ENCODE assay signal across 1 fruit fly cellular context in genomic region chr2L:14500383-14500782, dm6.
TF ChIP-seq lines count a peak whose summit lies in the region.

No protein-coding gene starts in this region.

TF ChIP-seq in whole organism, embryonic, 481 proteins besides CTCF, POLR2A, EP300 and RAD21 (continued from another document and continues in another):
- TF ChIP-seq Chrac-16 (GFP tag; optimal IDR thresholded peaks at IDR 0.05; lab: Kevin White, UChicago) (peak; percentile 38), kay (GFP tag; optimal IDR thresholded peaks at IDR 0.05; lab: Kevin White, UChicago) (no peak), Doc2 (GFP tag; IDR thresholded peaks at IDR 0.05; lab: Robert Waterston, UW) (no peak), CG12236 (GFP tag; optimal IDR thresholded peaks at IDR 0.05; lab: Kevin White, UChicago) (peak; percentile 59), HHEX (GFP tag; optimal IDR thresholded peaks at IDR 0.05; lab: Kevin White, UChicago) (peak; percentile 47), HLH4C (GFP tag; IDR thresholded peaks at IDR 0.05; lab: Robert Waterston, UW; ENCODE audit: partially characterized antibody) (no peak), CG13287 (GFP tag; IDR thresholded peaks at IDR 0.05; lab: Robert Waterston, UW; ENCODE audit: partially characterized antibody) (no peak), CG17361 (GFP tag; IDR thresholded peaks at IDR 0.05; lab: Robert Waterston, UW) (peak; percentile 69), CG3163 (GFP tag; optimal IDR thresholded peaks at IDR 0.05; lab: Kevin White, UChicago) (no peak), cas (GFP tag; IDR thresholded peaks at IDR 0.05; lab: Robert Waterston, UW) (no peak), CG6254 (GFP tag; optimal IDR thresholded peaks at IDR 0.05; lab: Kevin White, UChicago) (peak; percentile 14), CG15011 (GFP tag; optimal IDR thresholded peaks at IDR 0.05; lab: Kevin White, UChicago) (peak; percentile 51), CrebB (tag; optimal IDR thresholded peaks at IDR 0.05; lab: Kevin White, UChicago) (peak; percentile 29), Sin3A (optimal IDR thresholded peaks at IDR 0.05; lab: Kevin White, UChicago) (no peak), Xbp1 (GFP tag; optimal IDR thresholded peaks at IDR 0.05; lab: Kevin White, UChicago) (peak; percentile 44), CG2202 (tag; optimal IDR thresholded peaks at IDR 0.05; lab: Kevin White, UChicago) (peak; percentile 51), pfk (GFP tag; optimal IDR thresholded peaks at IDR 0.05; lab: Kevin White, UChicago) (no peak), CG18599 (GFP tag; optimal IDR thresholded peaks at IDR 0.05; lab: Kevin White, UChicago) (peak; percentile 70), Dbx (GFP tag; IDR thresholded peaks at IDR 0.05; lab: Robert Waterston, UW) (no peak), CG10979 (tag; optimal IDR thresholded peaks at IDR 0.05; lab: Kevin White, UChicago) (peak; percentile 81), fd3F (GFP tag; optimal IDR thresholded peaks at IDR 0.05; lab: Kevin White, UChicago) (peak; percentile 31), ERR (GFP tag; optimal IDR thresholded peaks at IDR 0.05; lab: Kevin White, UChicago) (no peak), CG15073 (GFP tag; optimal IDR thresholded peaks at IDR 0.05; lab: Kevin White, UChicago) (no peak), CG15601 (tag; optimal IDR thresholded peaks at IDR 0.05; lab: Kevin White, UChicago) (peak; percentile 69), pnt (GFP tag; optimal IDR thresholded peaks at IDR 0.05; lab: Kevin White, UChicago) (peak; percentile 55), CG14965 (GFP tag; optimal IDR thresholded peaks at IDR 0.05; lab: Kevin White, UChicago; ENCODE audit: borderline replicate concordance) (no peak), HLH54F (GFP tag; optimal IDR thresholded peaks at IDR 0.05; lab: Kevin White, UChicago) (peak; percentile 6), CG32532 (GFP tag; IDR thresholded peaks at IDR 0.05; lab: Robert Waterston, UW) (peak; percentile 85), CG10274 (GFP tag; optimal IDR thresholded peaks at IDR 0.05; lab: Kevin White, UChicago) (peak; percentile 33), CG4730 (GFP tag; IDR thresholded peaks at IDR 0.05; lab: Robert Waterston, UW) (peak; percentile 65), Hmr (GFP tag; optimal IDR thresholded peaks at IDR 0.05; lab: Kevin White, UChicago) (peak; percentile 29), CG10147 (GFP tag; optimal IDR thresholded peaks at IDR 0.05; lab: Kevin White, UChicago) (peak; percentile 7), CG18619 (GFP tag; optimal IDR thresholded peaks at IDR 0.05; lab: Kevin White, UChicago) (peak; percentile 31), CG10431 (GFP tag; optimal IDR thresholded peaks at IDR 0.05; lab: Kevin White, UChicago) (no peak), Nf-YB (GFP tag; optimal IDR thresholded peaks at IDR 0.05; lab: Kevin White, UChicago) (peak; percentile 48), grau (tag; optimal IDR thresholded peaks at IDR 0.05; lab: Kevin White, UChicago) (peak; percentile 75), ap (GFP tag; IDR thresholded peaks at IDR 0.05; lab: Robert Waterston, UW) (no peak), Bgb (GFP tag; IDR thresholded peaks at IDR 0.05; lab: Robert Waterston, UW; ENCODE audit: partially characterized antibody) (no peak), CG11085 (GFP tag; IDR thresholded peaks at IDR 0.05; lab: Robert Waterston, UW) (peak; percentile 60; the same call in 1 of the 2 replicates), repo (GFP tag; optimal IDR thresholded peaks at IDR 0.05; lab: Kevin White, UChicago) (no peak), CG15514 (GFP tag; optimal IDR thresholded peaks at IDR 0.05; lab: Kevin White, UChicago) (peak; percentile 31), exex (tag; optimal IDR thresholded peaks at IDR 0.05; lab: Kevin White, UChicago) (peak; percentile 16), CG9932 (GFP tag; IDR thresholded peaks at IDR 0.05; lab: Robert Waterston, UW) (peak; percentile 51), E2f1 (GFP tag; IDR thresholded peaks at IDR 0.05; lab: Robert Waterston, UW) (peak; percentile 64), Bdp1 (GFP tag; optimal IDR thresholded peaks at IDR 0.05; lab: Kevin White, UChicago) (peak; percentile 26), nau (GFP tag; optimal IDR thresholded peaks at IDR 0.05; lab: Kevin White, UChicago) (no peak), Ada2b (GFP tag; IDR thresholded peaks at IDR 0.05; lab: Robert Waterston, UW) (peak; percentile 71), wor (GFP tag; IDR thresholded peaks at IDR 0.05; lab: Robert Waterston, UW) (peak; percentile 34; the same call in 1 of the 2 replicates), CG6689 (GFP tag; IDR thresholded peaks at IDR 0.05; lab: Robert Waterston, UW) (peak; percentile 81; the same call in 1 of the 2 replicates), dimm (GFP tag; IDR thresholded peaks at IDR 0.05; lab: Robert Waterston, UW) (0 out of 2 replicates have a peak, but pooled peaks have one; percentile 26), NC2α (GFP tag; optimal IDR thresholded peaks at IDR 0.05; lab: Kevin White, UChicago) (no peak), ewg (GFP tag; optimal IDR thresholded peaks at IDR 0.05; lab: Kevin White, UChicago) (peak; percentile 50), yki (optimal IDR thresholded peaks at IDR 0.05; lab: Kevin White, UChicago) (no peak), YL-1 (GFP tag; optimal IDR thresholded peaks at IDR 0.05; lab: Kevin White, UChicago) (no peak), CG32767 (GFP tag; IDR thresholded peaks at IDR 0.05; lab: Robert Waterston, UW) (0 out of 2 replicates have a peak, but pooled peaks have one; percentile 33), tin (GFP tag; optimal IDR thresholded peaks at IDR 0.05; lab: Kevin White, UChicago) (peak; percentile 26), CG1832 (GFP tag; optimal IDR thresholded peaks at IDR 0.05; lab: Kevin White, UChicago) (no peak), Spps (tag; optimal IDR thresholded peaks at IDR 0.05; lab: Kevin White, UChicago) (peak; percentile 38), Lim3 (GFP tag; IDR thresholded peaks at IDR 0.05; lab: Robert Waterston, UW) (no peak), Gsc (GFP tag; IDR thresholded peaks at IDR 0.05; lab: Robert Waterston, UW) (no peak), gcm2 (GFP tag; optimal IDR thresholded peaks at IDR 0.05; lab: Kevin White, UChicago) (peak; percentile 56), sd (tag; optimal IDR thresholded peaks at IDR 0.05; lab: Kevin White, UChicago) (no peak), CG12155 (GFP tag; optimal IDR thresholded peaks at IDR 0.05; lab: Kevin White, UChicago) (peak; percentile 48), CG5180 (GFP tag; optimal IDR thresholded peaks at IDR 0.05; lab: Kevin White, UChicago) (peak; percentile 8), en (GFP tag; optimal IDR thresholded peaks at IDR 0.05; lab: Kevin White, UChicago) (no peak), CG17612 (GFP tag; IDR thresholded peaks at IDR 0.05; lab: Robert Waterston, UW) (peak; percentile 40; the same call in 1 of the 2 replicates), Dad (GFP tag; optimal IDR thresholded peaks at IDR 0.05; lab: Kevin White, UChicago) (no peak), CG1233 (GFP tag; optimal IDR thresholded peaks at IDR 0.05; lab: Kevin White, UChicago) (peak; percentile 65), Fer3 (tag; optimal IDR thresholded peaks at IDR 0.05; lab: Kevin White, UChicago) (peak; percentile 61), Scr (GFP tag; IDR thresholded peaks at IDR 0.05; lab: Robert Waterston, UW; ENCODE audit: partially characterized antibody) (no peak), mam (GFP tag; optimal IDR thresholded peaks at IDR 0.05; lab: Kevin White, UChicago) (peak; percentile 36), kni (GFP tag; optimal IDR thresholded peaks at IDR 0.05; lab: Kevin White, UChicago) (no peak), Myb (GFP tag; optimal IDR thresholded peaks at IDR 0.05; lab: Kevin White, UChicago) (peak; percentile 42), salm (tag; optimal IDR thresholded peaks at IDR 0.05; lab: Kevin White, UChicago) (peak; percentile 52), NK7.1 (GFP tag; optimal IDR thresholded peaks at IDR 0.05; lab: Kevin White, UChicago) (no peak), CG2120 (GFP tag; optimal IDR thresholded peaks at IDR 0.05; lab: Kevin White, UChicago) (peak; percentile 74), cwo (GFP tag; optimal IDR thresholded peaks at IDR 0.05; lab: Kevin White, UChicago) (peak; percentile 43), Usf (GFP tag; optimal IDR thresholded peaks at IDR 0.05; lab: Kevin White, UChicago) (peak; percentile 34), fd64A (GFP tag; optimal IDR thresholded peaks at IDR 0.05; lab: Kevin White, UChicago) (peak; percentile 24), Sry-δ (GFP tag; optimal IDR thresholded peaks at IDR 0.05; lab: Kevin White, UChicago) (no peak), fd102C (GFP tag; optimal IDR thresholded peaks at IDR 0.05; lab: Kevin White, UChicago) (no peak), chn (GFP tag; optimal IDR thresholded peaks at IDR 0.05; lab: Kevin White, UChicago) (peak; percentile 56), chinmo (GFP tag; IDR thresholded peaks at IDR 0.05; lab: Robert Waterston, UW; ENCODE audit: partially characterized antibody) (no peak), HLHmδ (GFP tag; optimal IDR thresholded peaks at IDR 0.05; lab: Kevin White, UChicago) (no peak), CG3407 (GFP tag; optimal IDR thresholded peaks at IDR 0.05; lab: Kevin White, UChicago) (peak; percentile 59), CG15269 (tag; optimal IDR thresholded peaks at IDR 0.05; lab: Kevin White, UChicago) (peak; percentile 60), CG2889 (GFP tag; IDR thresholded peaks at IDR 0.05; lab: Robert Waterston, UW) (no peak), CG11504 (tag; optimal IDR thresholded peaks at IDR 0.05; lab: Kevin White, UChicago) (peak; percentile 80), scrt (GFP tag; optimal IDR thresholded peaks at IDR 0.05; lab: Kevin White, UChicago) (peak; percentile 16), Atf3 (GFP tag; optimal IDR thresholded peaks at IDR 0.05; lab: Kevin White, UChicago) (peak; percentile 22), CG4404 (GFP tag; IDR thresholded peaks at IDR 0.05; lab: Robert Waterston, UW) (peak; percentile 69), Hsf (GFP tag; optimal IDR thresholded peaks at IDR 0.05; lab: Kevin White, UChicago) (peak; percentile 65), ttk (GFP tag; IDR thresholded peaks at IDR 0.05; lab: Robert Waterston, UW) (peak; percentile 71), CG2678 (tag; optimal IDR thresholded peaks at IDR 0.05; lab: Kevin White, UChicago) (peak; percentile 84), Atf6 (GFP tag; IDR thresholded peaks at IDR 0.05; lab: Robert Waterston, UW) (peak; percentile 31; the same call in 1 of the 2 replicates), Bteb2 (GFP tag; optimal IDR thresholded peaks at IDR 0.05; lab: Kevin White, UChicago) (no peak), trem (tag; optimal IDR thresholded peaks at IDR 0.05; lab: Kevin White, UChicago) (peak; percentile 46), CG12071 (GFP tag; optimal IDR thresholded peaks at IDR 0.05; lab: Kevin White, UChicago) (peak; percentile 26), Optix (GFP tag; IDR thresholded peaks at IDR 0.05; lab: Robert Waterston, UW) (no peak), vfl (GFP tag; optimal IDR thresholded peaks at IDR 0.05; lab: Kevin White, UChicago) (peak; percentile 40), CG12769 (tag; optimal IDR thresholded peaks at IDR 0.05; lab: Kevin White, UChicago) (peak; percentile 74), CG11398 (GFP tag; optimal IDR thresholded peaks at IDR 0.05; lab: Kevin White, UChicago) (no peak), CG7271 (tag; optimal IDR thresholded peaks at IDR 0.05; lab: Kevin White, UChicago) (no peak), CG4707 (GFP tag; optimal IDR thresholded peaks at IDR 0.05; lab: Kevin White, UChicago) (peak; percentile 35), zen2 (GFP tag; IDR thresholded peaks at IDR 0.05; lab: Robert Waterston, UW; ENCODE audit: partially characterized antibody) (no peak), Xrp1 (GFP tag; IDR thresholded peaks at IDR 0.05; lab: Robert Waterston, UW) (peak; percentile 86), stc (GFP tag; IDR thresholded peaks at IDR 0.05; lab: Robert Waterston, UW) (peak; percentile 74), eve (GFP tag; optimal IDR thresholded peaks at IDR 0.05; lab: Kevin White, UChicago) (no peak), row (GFP tag; IDR thresholded peaks at IDR 0.05; lab: Robert Waterston, UW) (peak; percentile 80), crc (GFP tag; optimal IDR thresholded peaks at IDR 0.05; lab: Kevin White, UChicago) (no peak), sob (GFP tag; IDR thresholded peaks at IDR 0.05; lab: Robert Waterston, UW) (no peak; the same call in 1 of the 2 replicates), H2.0 (GFP tag; IDR thresholded peaks at IDR 0.05; lab: Robert Waterston, UW) (peak; percentile 54), Dp (GFP tag; optimal IDR thresholded peaks at IDR 0.05; lab: Kevin White, UChicago) (no peak), corto (GFP tag; optimal IDR thresholded peaks at IDR 0.05; lab: Kevin White, UChicago) (no peak), Kr (GFP tag; optimal IDR thresholded peaks at IDR 0.05; lab: Kevin White, UChicago) (peak; percentile 21), CG11695 (GFP tag; IDR thresholded peaks at IDR 0.05; lab: Robert Waterston, UW) (peak; percentile 85), ham (GFP tag; IDR thresholded peaks at IDR 0.05; lab: Robert Waterston, UW) (no peak), unc-4 (GFP tag; IDR thresholded peaks at IDR 0.05; lab: Robert Waterston, UW; ENCODE audit: partially characterized antibody) (no peak), Deaf1 (tag; optimal IDR thresholded peaks at IDR 0.05; lab: Kevin White, UChicago) (peak; percentile 23), Tbp (GFP tag; optimal IDR thresholded peaks at IDR 0.05; lab: Kevin White, UChicago) (no peak), CG4854 (GFP tag; optimal IDR thresholded peaks at IDR 0.05; lab: Kevin White, UChicago) (no peak), CG34376 (GFP tag; optimal IDR thresholded peaks at IDR 0.05; lab: Kevin White, UChicago) (no peak), Ravus (GFP tag; IDR thresholded peaks at IDR 0.05; lab: Robert Waterston, UW) (no peak), D19B (GFP tag; optimal IDR thresholded peaks at IDR 0.05; lab: Kevin White, UChicago) (peak; percentile 88), CG32772 (GFP tag; IDR thresholded peaks at IDR 0.05; lab: Robert Waterston, UW) (peak; percentile 74), fru (optimal IDR thresholded peaks at IDR 0.05; lab: Kevin White, UChicago) (no peak), slbo (GFP tag; IDR thresholded peaks at IDR 0.05; lab: Robert Waterston, UW) (peak; percentile 69), zfh1 (GFP tag; IDR thresholded peaks at IDR 0.05; lab: Robert Waterston, UW) (peak; percentile 60; the same call in 2 of the 3 replicates), CG17912 (GFP tag; optimal IDR thresholded peaks at IDR 0.05; lab: Kevin White, UChicago) (no peak), crp (GFP tag; optimal IDR thresholded peaks at IDR 0.05; lab: Kevin White, UChicago) (no peak), NFAT (GFP tag; IDR thresholded peaks at IDR 0.05; lab: Robert Waterston, UW) (0 out of 2 replicates have a peak, but pooled peaks have one; percentile 4), Opbp (GFP tag; IDR thresholded peaks at IDR 0.05; lab: Robert Waterston, UW; ENCODE audit: partially characterized antibody) (no peak), CG7357 (GFP tag; IDR thresholded peaks at IDR 0.05; lab: Robert Waterston, UW) (peak; percentile 73)
